Worm (Caenorhabditis elegans) whole organism, midembryonic: ENCODE results near the gene B0496.11.

Source experiments
- T22C8.4 ChIP-seq: fragments of 200-800 bp; sonication (Bioruptor generic); IDR thresholded peaks from 2 replicates; pipeline ENCODE4 v1.3.6; 2022; ENCODE audit warnings: missing genetic modification characterization, missing compliant biosample characterization
- cog-1 ChIP-seq: sonication (generic microtip); optimal IDR thresholded peaks from 2 replicates; lab custom pipeline; 2016; ENCODE audit warnings: missing genetic modification characterization, missing compliant biosample characterization
- flt-1 ChIP-seq: fragments of 200-800 bp; sonication (Bioruptor generic); IDR thresholded peaks from 2 replicates; pipeline ENCODE4 v1.3.6; 2022; ENCODE audit warnings: missing genetic modification characterization, missing compliant biosample characterization
- klf-2 ChIP-seq: fragments of 200-800 bp; sonication (Bioruptor generic); conservative IDR thresholded peaks from 2 replicates; pipeline ENCODE4 v1.3.6; 2022; ENCODE audit warnings: missing genetic modification reagents, missing genetic modification characterization, missing compliant biosample characterization
- med-1 ChIP-seq: sonication (generic microtip); optimal IDR thresholded peaks from 2 replicates; lab custom pipeline; 2017; ENCODE audit warnings: missing genetic modification characterization, mild to moderate bottlenecking, missing compliant biosample characterization, antibody characterized with exemption, missing genetic modification reagents; ENCODE audit not compliant: insufficient read depth
- ref-1 ChIP-seq: fragments of 200-800 bp; sonication (Bioruptor generic); conservative IDR thresholded peaks from 2 replicates; pipeline ENCODE4 v1.3.6; 2022; ENCODE audit warnings: missing genetic modification reagents, missing genetic modification characterization, missing compliant biosample characterization
- tab-1 ChIP-seq: fragments of 200-800 bp; sonication (Bioruptor generic); IDR thresholded peaks from 2 replicates; pipeline ENCODE4 v1.3.6; 2022; ENCODE audit warnings: missing genetic modification characterization, missing compliant biosample characterization
- ztf-23 ChIP-seq: fragments of 200-800 bp; sonication (Bioruptor generic); IDR thresholded peaks from 2 replicates; pipeline ENCODE4 v1.3.6; 2022; ENCODE audit warnings: missing genetic modification reagents, missing genetic modification characterization, missing compliant biosample characterization
- ztf-29 ChIP-seq: fragments of 200-800 bp; sonication (Bioruptor generic); IDR thresholded peaks from 2 replicates; pipeline ENCODE4 v1.3.6; 2022; ENCODE audit warnings: missing genetic modification reagents, missing genetic modification characterization, missing compliant biosample characterization

B0496.11 gene

ce11 chrIV:7439377-7439776 lies 5.6 kb upstream of the B0496.11 start:
- TF ChIP-seq cog-1 (no peak), ref-1 (GFP tag; lab: Robert Waterston, UW) (no peak), flt-1 (no peak), ztf-23 (no peak), ztf-29 (no peak), T22C8.4 (GFP tag; lab: Robert Waterston, UW) (no peak), klf-2 (no peak), tab-1 (GFP tag; lab: Robert Waterston, UW) (no peak), med-1 (GFP tag; lab: Kevin White, UChicago) (no peak)

ce11 chrIV:7428998-7429397 lies 4.8 kb downstream of the B0496.11 start:
- TF ChIP-seq flt-1: no peak
- TF ChIP-seq klf-2: no peak
- no peak for TF ChIP-seq cog-1
- TF ChIP-seq ztf-29: no peak
- no peak for TF ChIP-seq ztf-23
- TF ChIP-seq ref-1 (GFP tag; lab: Robert Waterston, UW): no peak
- no peak for TF ChIP-seq tab-1 (GFP tag; lab: Robert Waterston, UW)
- TF ChIP-seq T22C8.4 (GFP tag; lab: Robert Waterston, UW): no peak
- TF ChIP-seq med-1 (GFP tag; lab: Kevin White, UChicago): no peak

DNA sequence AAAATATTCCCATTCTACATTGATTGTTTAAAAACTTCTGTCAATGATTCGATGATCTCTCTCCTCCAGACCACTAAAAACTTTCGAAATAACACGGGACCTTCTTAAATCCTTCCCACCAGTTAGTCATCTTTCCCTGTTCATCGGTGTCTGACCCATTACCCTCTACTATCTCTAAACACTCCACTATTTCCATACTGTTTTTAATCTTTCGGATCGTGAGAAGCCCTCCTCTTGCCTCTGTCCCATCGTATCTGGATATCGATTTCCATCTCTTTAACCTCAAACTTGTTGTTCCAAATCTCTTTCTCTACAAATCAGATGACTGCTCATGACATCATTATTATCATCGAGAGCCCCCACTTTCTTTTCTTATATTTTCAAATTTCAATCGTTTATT lies 5.4 kb downstream of the B0496.11 start:
- TF ChIP-seq ref-1 (GFP tag; lab: Robert Waterston, UW) (no peak), tab-1 (GFP tag; lab: Robert Waterston, UW) (no peak), ztf-23 (no peak), klf-2 (no peak), flt-1 (no peak), ztf-29 (no peak), med-1 (GFP tag; lab: Kevin White, UChicago) (no peak), T22C8.4 (GFP tag; lab: Robert Waterston, UW) (no peak), cog-1 (no peak)

DNA sequence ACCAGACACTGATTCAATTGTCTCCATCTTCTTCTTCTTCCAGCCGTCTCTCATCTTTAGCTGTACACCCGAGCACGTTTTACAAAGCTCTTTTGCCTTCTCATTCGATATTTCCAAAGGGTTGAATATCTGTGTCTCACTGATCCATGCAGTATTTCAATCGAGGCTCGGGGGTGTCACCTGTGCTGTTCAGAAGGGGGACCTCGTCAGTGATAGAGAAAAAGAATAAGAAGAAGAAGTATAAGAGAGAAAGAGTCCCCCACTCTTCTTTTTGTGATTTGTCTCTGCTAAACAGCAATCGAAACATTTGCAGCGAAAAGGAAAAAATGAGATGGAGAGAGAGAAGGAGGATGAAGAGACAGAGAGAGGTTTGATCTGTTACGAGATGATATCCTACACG lies 7.7 kb downstream of the B0496.11 start:
- no peak for TF ChIP-seq klf-2
- TF ChIP-seq T22C8.4 (GFP tag; lab: Robert Waterston, UW): no peak
- TF ChIP-seq ztf-23: no peak
- no peak for TF ChIP-seq tab-1 (GFP tag; lab: Robert Waterston, UW)
- no peak for TF ChIP-seq ztf-29
- no peak for TF ChIP-seq med-1 (GFP tag; lab: Kevin White, UChicago)
- no peak for TF ChIP-seq ref-1 (GFP tag; lab: Robert Waterston, UW)
- TF ChIP-seq flt-1: no peak
- TF ChIP-seq cog-1: no peak

ce11 chrIV:7424198-7424597 lies 9.6 kb downstream of the B0496.11 start, which contains the start of gene unc-82:
TSS of gene unc-82 (plus strand) at chrIV:7424498.
- TF ChIP-seq T22C8.4 (GFP tag; lab: Robert Waterston, UW) (no peak), ref-1 (GFP tag; lab: Robert Waterston, UW) (no peak), med-1 (GFP tag; lab: Kevin White, UChicago) (no peak), klf-2 (no peak), tab-1 (GFP tag; lab: Robert Waterston, UW) (no peak), cog-1 (no peak), ztf-23 (no peak), ztf-29 (no peak), flt-1 (no peak)

- TF ChIP-seq cog-1: no peak
These were observed 12.8 kb downstream of the B0496.11 start, which contains the start of gene srtx-1 for ce11 chrIV:7420913-7421312. TSS of gene srtx-1 (plus strand) at chrIV:7421213.

DNA sequence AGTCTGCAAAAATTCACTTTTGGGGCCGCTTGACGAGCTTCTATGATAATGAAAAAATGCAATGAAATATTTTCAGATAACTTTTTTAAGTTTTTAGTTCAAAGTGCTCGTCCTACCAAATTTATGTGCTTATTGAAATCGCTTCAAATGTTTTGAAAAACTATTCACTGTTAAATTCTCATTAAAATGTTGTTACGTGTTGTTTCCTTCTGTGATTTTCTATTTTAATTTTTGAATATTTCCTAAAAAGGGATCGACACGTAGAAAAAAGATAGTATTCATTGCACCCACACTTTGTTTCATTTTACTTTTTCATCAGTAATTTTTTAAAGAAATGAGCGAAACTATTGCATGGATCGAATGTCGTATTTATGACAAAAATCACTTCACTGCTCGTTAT lies 14.9 kb downstream of the B0496.11 start, which contains the start of gene B0496.6:
TSS of gene B0496.6 (plus strand) at position 301 of the 400 bp plus-strand sequence.
- TF ChIP-seq tab-1 (GFP tag; lab: Robert Waterston, UW) (no peak), med-1 (GFP tag; lab: Kevin White, UChicago) (no peak), flt-1 (no peak), T22C8.4 (GFP tag; lab: Robert Waterston, UW) (no peak), ref-1 (GFP tag; lab: Robert Waterston, UW) (no peak), cog-1 (no peak), klf-2 (no peak), ztf-23 (no peak), ztf-29 (no peak)

ce11 chrIV:7414163-7414562 lies 19.6 kb downstream of the B0496.11 start:
- TF ChIP-seq tab-1 (GFP tag; lab: Robert Waterston, UW): no peak
- no peak for TF ChIP-seq klf-2
- TF ChIP-seq ref-1 (GFP tag; lab: Robert Waterston, UW): no peak

DNA sequence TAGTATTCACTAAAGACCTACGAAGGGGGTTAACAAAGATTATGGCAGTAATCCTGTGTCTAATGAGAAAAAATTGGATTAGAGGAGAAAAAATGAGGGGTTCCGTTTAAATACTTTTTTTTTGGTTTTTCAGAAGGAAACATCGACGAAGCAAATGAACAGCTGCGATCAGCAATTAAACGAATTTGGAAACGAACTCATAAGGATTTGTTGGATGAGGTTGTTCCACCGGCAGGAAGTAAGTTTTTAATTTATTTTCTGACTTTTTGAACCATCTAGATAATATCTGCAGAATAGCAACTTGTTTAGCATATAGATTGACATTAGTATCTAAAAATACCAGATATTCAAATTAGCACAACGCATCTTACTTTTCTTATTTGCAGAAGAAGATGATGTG lies 20.2 kb downstream of the B0496.11 start:
- TF ChIP-seq med-1 (GFP tag; lab: Kevin White, UChicago): no peak
- TF ChIP-seq ztf-23: no peak
- no peak for TF ChIP-seq tab-1 (GFP tag; lab: Robert Waterston, UW)
- TF ChIP-seq flt-1: no peak
- no peak for TF ChIP-seq cog-1
- no peak for TF ChIP-seq ztf-29
- no peak for TF ChIP-seq klf-2
- no peak for TF ChIP-seq T22C8.4 (GFP tag; lab: Robert Waterston, UW)
- TF ChIP-seq ref-1 (GFP tag; lab: Robert Waterston, UW): no peak

ce11 chrIV:7407301-7407700 lies 26.5 kb downstream of the B0496.11 start:
- TF ChIP-seq ref-1 (GFP tag; lab: Robert Waterston, UW) (no peak), cog-1 (no peak), ztf-23 (no peak), flt-1 (no peak), tab-1 (GFP tag; lab: Robert Waterston, UW) (no peak), klf-2 (no peak), ztf-29 (no peak)

ce11 chrIV:7406690-7407089 lies 27.1 kb downstream of the B0496.11 start:
- TF ChIP-seq klf-2 (no peak), med-1 (GFP tag; lab: Kevin White, UChicago) (no peak), cog-1 (no peak), ref-1 (GFP tag; lab: Robert Waterston, UW) (no peak), ztf-23 (no peak), tab-1 (GFP tag; lab: Robert Waterston, UW) (no peak), T22C8.4 (GFP tag; lab: Robert Waterston, UW) (no peak), flt-1 (no peak), ztf-29 (no peak)
